Worm (Caenorhabditis elegans): ENCODE results near the gene rbd-1.

Gene rbd-1

ce11 chrIV:12741438-12741837 lies 16.7 kb downstream of the rbd-1 start, which contains the start of gene T23F6.5:
TSS of gene T23F6.5 (minus strand) at chrIV:12741538.
- TF ChIP-seq nhr-77 (tag; optimal IDR thresholded peaks at IDR 0.05) (no peak), skn-1 (tag; optimal IDR thresholded peaks at IDR 0.05) (no peak), daf-12 (tag; optimal IDR thresholded peaks at IDR 0.05) (no peak), lsy-12 (tag; optimal IDR thresholded peaks at IDR 0.05) (no peak), nfya-1 (tag; optimal IDR thresholded peaks at IDR 0.05; ENCODE audit: insufficient read depth) (no peak), elt-2 (tag; optimal IDR thresholded peaks at IDR 0.05) (no peak), nhr-25 (tag; optimal IDR thresholded peaks at IDR 0.05) (no peak)

ce11 chrIV:12743680-12744079 lies 18.9 kb downstream of the rbd-1 start:
- TF ChIP-seq lsy-12 (tag; optimal IDR thresholded peaks at IDR 0.05) = no peak
- no peak for TF ChIP-seq nfya-1 (tag; optimal IDR thresholded peaks at IDR 0.05; ENCODE audit: insufficient read depth)
- TF ChIP-seq mdl-1 (tag; optimal IDR thresholded peaks at IDR 0.05) = no peak
- TF ChIP-seq snpc-4 (tag; optimal IDR thresholded peaks at IDR 0.05) = no peak
- TF ChIP-seq daf-12 (tag; optimal IDR thresholded peaks at IDR 0.05) = no peak
- no peak for TF ChIP-seq ceh-9 (tag; optimal IDR thresholded peaks at IDR 0.05)
- TF ChIP-seq hmg-11 (tag; optimal IDR thresholded peaks at IDR 0.05) = no peak
- TF ChIP-seq fkh-2 (tag; optimal IDR thresholded peaks at IDR 0.05) = no peak
- TF ChIP-seq ZK546.5 (tag; optimal IDR thresholded peaks at IDR 0.05) = no peak
- no peak for TF ChIP-seq unc-62 (GFP tag; optimal IDR thresholded peaks at IDR 0.05)
- no peak for TF ChIP-seq ztf-11 (tag; optimal IDR thresholded peaks at IDR 0.05)
- TF ChIP-seq ztf-4 (tag; optimal IDR thresholded peaks at IDR 0.05) = no peak
- TF ChIP-seq ceh-82 (tag; optimal IDR thresholded peaks at IDR 0.05) = no peak
- no peak for TF ChIP-seq skn-1 (tag; optimal IDR thresholded peaks at IDR 0.05)

- TF ChIP-seq pqm-1 (tag; optimal IDR thresholded peaks at IDR 0.05) = no peak
- no peak for TF ChIP-seq tbx-2 (tag; optimal IDR thresholded peaks at IDR 0.05)
- TF ChIP-seq ZK546.5 (tag; optimal IDR thresholded peaks at IDR 0.05) = no peak
- TF ChIP-seq nhr-43 (tag; optimal IDR thresholded peaks at IDR 0.05; ENCODE audit: poor library complexity, severe bottlenecking) = no peak
- no peak for TF ChIP-seq egl-5 (tag; optimal IDR thresholded peaks at IDR 0.05)
- no peak for TF ChIP-seq mml-1 (tag; optimal IDR thresholded peaks at IDR 0.05)
- no peak for TF ChIP-seq nhr-12 (tag; optimal IDR thresholded peaks at IDR 0.05)
- TF ChIP-seq skn-1 (tag; optimal IDR thresholded peaks at IDR 0.05) = no peak
- TF ChIP-seq nhr-67 (tag; optimal IDR thresholded peaks at IDR 0.05) = no peak
- TF ChIP-seq ztf-11 (tag; optimal IDR thresholded peaks at IDR 0.05) = no peak
- no peak for TF ChIP-seq eor-1 (tag; optimal IDR thresholded peaks at IDR 0.05)
- no peak for TF ChIP-seq nhr-28 (tag; optimal IDR thresholded peaks at IDR 0.05)
- no peak for TF ChIP-seq pha-4 (tag; optimal IDR thresholded peaks at IDR 0.05)
- TF ChIP-seq ama-1 (optimal IDR thresholded peaks at IDR 0.05) = no peak
- no peak for TF ChIP-seq aly-2 (tag; optimal IDR thresholded peaks at IDR 0.05)
- no peak for TF ChIP-seq snpc-4 (tag; optimal IDR thresholded peaks at IDR 0.05)
- TF ChIP-seq elt-2 (tag; optimal IDR thresholded peaks at IDR 0.05) = no peak
- TF ChIP-seq lin-39 (tag; optimal IDR thresholded peaks at IDR 0.05) = no peak
Observed at ce11 chrIV:12744713-12745112, 19.9 kb downstream of the rbd-1 start, which contains the start of gene C36H8.1. TSS of gene C36H8.1 (minus strand) at chrIV:12744813.

- no peak for TF ChIP-seq fkh-10 (GFP tag; optimal IDR thresholded peaks at IDR 0.05)
- no peak for TF ChIP-seq jun-1 (tag; optimal IDR thresholded peaks at IDR 0.05)
- TF ChIP-seq tbx-2 (tag; optimal IDR thresholded peaks at IDR 0.05) = no peak
- no peak for TF ChIP-seq ceh-16 (tag; optimal IDR thresholded peaks at IDR 0.05)
- TF ChIP-seq pha-4 (tag; optimal IDR thresholded peaks at IDR 0.05) = peak; percentile 47
- no peak for TF ChIP-seq pqm-1 (tag; optimal IDR thresholded peaks at IDR 0.05)
- TF ChIP-seq ZK546.5 (tag; optimal IDR thresholded peaks at IDR 0.05) = no peak
Observed at ce11 chrIV:12746284-12746683, 21.5 kb downstream of the rbd-1 start, which contains the start of gene inx-6. TSS of gene inx-6 (plus strand) at chrIV:12746584.

- TF ChIP-seq ama-1 (optimal IDR thresholded peaks at IDR 0.05) = no peak
- no peak for TF ChIP-seq jun-1 (tag; optimal IDR thresholded peaks at IDR 0.05)
- TF ChIP-seq ceh-16 (tag; optimal IDR thresholded peaks at IDR 0.05) = no peak
- TF ChIP-seq nhr-28 (tag; optimal IDR thresholded peaks at IDR 0.05) = no peak
- no peak for TF ChIP-seq nhr-76 (tag; optimal IDR thresholded peaks at IDR 0.05)
- TF ChIP-seq elt-1 (tag; optimal IDR thresholded peaks at IDR 0.05) = no peak
- TF ChIP-seq ceh-28 (tag; optimal IDR thresholded peaks at IDR 0.05) = no peak
- TF ChIP-seq ztf-11 (tag; optimal IDR thresholded peaks at IDR 0.05) = no peak
- no peak for TF ChIP-seq snpc-4 (tag; optimal IDR thresholded peaks at IDR 0.05)
- TF ChIP-seq eor-1 (tag; optimal IDR thresholded peaks at IDR 0.05) = no peak
- TF ChIP-seq tbx-2 (tag; optimal IDR thresholded peaks at IDR 0.05) = no peak
Observed at ce11 chrIV:12748760-12749159, 24.0 kb downstream of the rbd-1 start.
